Worm (Caenorhabditis elegans) whole organism, midembryonic: ENCODE measurements around the gene T06E8.2.

ENCODE experiments used
- T22C8.4 ChIP-seq: fragments of 200-800 bp; sonication (Bioruptor generic); IDR thresholded peaks from 2 replicates; pipeline ENCODE4 v1.3.6; 2022; ENCODE audit warnings: missing genetic modification characterization, missing compliant biosample characterization
- cog-1 ChIP-seq: sonication (generic microtip); optimal IDR thresholded peaks from 2 replicates; lab custom pipeline; 2016; ENCODE audit warnings: missing genetic modification characterization, missing compliant biosample characterization
- flt-1 ChIP-seq: fragments of 200-800 bp; sonication (Bioruptor generic); IDR thresholded peaks from 2 replicates; pipeline ENCODE4 v1.3.6; 2022; ENCODE audit warnings: missing genetic modification characterization, missing compliant biosample characterization
- klf-2 ChIP-seq: fragments of 200-800 bp; sonication (Bioruptor generic); conservative IDR thresholded peaks from 2 replicates; pipeline ENCODE4 v1.3.6; 2022; ENCODE audit warnings: missing genetic modification reagents, missing genetic modification characterization, missing compliant biosample characterization
- med-1 ChIP-seq: sonication (generic microtip); optimal IDR thresholded peaks from 2 replicates; lab custom pipeline; 2017; ENCODE audit warnings: missing genetic modification characterization, mild to moderate bottlenecking, missing compliant biosample characterization, antibody characterized with exemption, missing genetic modification reagents; ENCODE audit not compliant: insufficient read depth
- ref-1 ChIP-seq: fragments of 200-800 bp; sonication (Bioruptor generic); conservative IDR thresholded peaks from 2 replicates; pipeline ENCODE4 v1.3.6; 2022; ENCODE audit warnings: missing genetic modification reagents, missing genetic modification characterization, missing compliant biosample characterization
- tab-1 ChIP-seq: fragments of 200-800 bp; sonication (Bioruptor generic); IDR thresholded peaks from 2 replicates; pipeline ENCODE4 v1.3.6; 2022; ENCODE audit warnings: missing genetic modification characterization, missing compliant biosample characterization
- ztf-29 ChIP-seq: fragments of 200-800 bp; sonication (Bioruptor generic); IDR thresholded peaks from 2 replicates; pipeline ENCODE4 v1.3.6; 2022; ENCODE audit warnings: missing genetic modification reagents, missing genetic modification characterization, missing compliant biosample characterization

- TF ChIP-seq klf-2 (GFP tag; lab: Robert Waterston, UW) (no peak), ref-1 (GFP tag; lab: Robert Waterston, UW) (no peak), med-1 (no peak), ztf-29 (GFP tag; lab: Robert Waterston, UW) (no peak), cog-1 (tag; lab: Kevin White, UChicago) (no peak), flt-1 (GFP tag; lab: Robert Waterston, UW) (no peak), T22C8.4 (GFP tag; lab: Robert Waterston, UW) (no peak), tab-1 (GFP tag; lab: Robert Waterston, UW) (no peak)
Observed at ce11 chrV:10083999-10084468, 47.8 kb upstream of the T06E8.2 start, which contains the start of gene nhr-12.
